Worm (Caenorhabditis elegans) whole organism, L1 larva: ENCODE results near the gene ZK105.12.

Experiments
- C16A3.4 ChIP-seq: fragments of 150-350 bp; optimal IDR thresholded peaks from 2 replicates; lab custom pipeline; 2014; ENCODE audit warnings: missing biosample characterization, missing genetic modification characterization
- C34B4.2 ChIP-seq: sonication (generic microtip); optimal IDR thresholded peaks from 2 replicates; lab custom pipeline; 2017; ENCODE audit warnings: mild to moderate bottlenecking, missing genetic modification characterization, missing compliant biosample characterization
- aha-1 ChIP-seq: fragments of 150-350 bp; optimal IDR thresholded peaks from 2 replicates; lab custom pipeline; 2014; ENCODE audit warnings: missing biosample characterization, missing genetic modification characterization
- alr-1 ChIP-seq: fragments of 200-800 bp; sonication (Bioruptor generic); optimal IDR thresholded peaks from 2 replicates; lab custom pipeline; 2018; ENCODE audit warnings: borderline replicate concordance, mild to moderate bottlenecking, missing genetic modification characterization, missing compliant biosample characterization
- aly-2 ChIP-seq: fragments of 150-350 bp; optimal IDR thresholded peaks from 2 replicates; lab custom pipeline; 2014; ENCODE audit warnings: missing biosample characterization, missing genetic modification characterization
- blmp-1 ChIP-seq: fragments of 150-350 bp; optimal IDR thresholded peaks from 2 replicates; lab custom pipeline; 2014; ENCODE audit warnings: missing biosample characterization, missing genetic modification characterization
- ceh-8 ChIP-seq: fragments of 200-800 bp; sonication (Bioruptor generic); optimal IDR thresholded peaks from 2 replicates; lab custom pipeline; 2018; ENCODE audit warnings: mild to moderate bottlenecking, missing genetic modification characterization, moderate library complexity, missing compliant biosample characterization
- ceh-82 ChIP-seq, 3 experiments: fragments of 150-350 bp in 1 of 3; sonication (generic microtip) in 2 of 3; optimal IDR thresholded peaks; 2 replicates each; lab custom pipeline; 2014 to 2017; ENCODE audit warnings: missing biosample characterization in 3 of 3, missing genetic modification characterization in 3 of 3
- ceh-88 ChIP-seq: fragments of 200-800 bp; sonication (Bioruptor generic); IDR thresholded peaks from 2 replicates; pipeline ENCODE4 v1.3.6; 2022; ENCODE audit warnings: missing genetic modification characterization, missing compliant biosample characterization
- dpl-1 ChIP-seq, 3 experiments: fragments of 150-350 bp in 2 of 3; sonication (generic microtip) in 1 of 3; optimal IDR thresholded peaks; 2 replicates each; lab custom pipeline; 2014 to 2017; ENCODE audit warnings: missing biosample characterization in 3 of 3, missing genetic modification characterization in 3 of 3, missing genetic modification reagents in 3 of 3
- efl-1 ChIP-seq, 4 experiments: fragments of 150-350 bp; optimal IDR thresholded peaks in 3 of 4; peaks in 1 of 4; 1 replicate in 1 of 4; 2 replicates in 3 of 4; lab custom pipeline; 2014; ENCODE audit warnings: missing biosample characterization in 2 of 4, missing genetic modification characterization in 2 of 4, missing genetic modification reagents in 2 of 4
- egl-13 ChIP-seq: sonication (generic microtip); optimal IDR thresholded peaks from 2 replicates; lab custom pipeline; 2016; ENCODE audit warnings: missing genotype, missing genetic modification reagents, missing genetic modification characterization, missing compliant biosample characterization
- elt-3 ChIP-seq, 6 experiments: fragments of 150-350 bp in 1 of 6; sonication (generic microtip); optimal IDR thresholded peaks; 2 replicates each; lab custom pipeline; 2017 to 2018; ENCODE audit warnings: missing biosample characterization in 6 of 6, missing genetic modification characterization in 6 of 6, inconsistent platforms in 1 of 6
- fkh-10 ChIP-seq: sonication (generic microtip); optimal IDR thresholded peaks from 2 replicates; lab custom pipeline; 2017; ENCODE audit warnings: missing biosample characterization, missing genetic modification reagents, missing genetic modification characterization
- fkh-8 ChIP-seq: sonication (generic microtip); optimal IDR thresholded peaks from 2 replicates; lab custom pipeline; 2016; ENCODE audit warnings: mild to moderate bottlenecking, missing genetic modification characterization, missing compliant biosample characterization
- fos-1 ChIP-seq: fragments of 150-350 bp; optimal IDR thresholded peaks from 2 replicates; lab custom pipeline; 2014; ENCODE audit warnings: missing biosample characterization, missing genetic modification characterization
- hlh-4 ChIP-seq: sonication (generic microtip); optimal IDR thresholded peaks from 2 replicates; lab custom pipeline; 2016; ENCODE audit warnings: mild to moderate bottlenecking, missing genetic modification characterization, missing compliant biosample characterization
- irx-1 ChIP-seq: sonication (generic microtip); optimal IDR thresholded peaks from 2 replicates; lab custom pipeline; 2016; ENCODE audit warnings: missing genetic modification characterization, missing compliant biosample characterization
- isw-1 ChIP-seq: fragments of 200-800 bp; sonication (Bioruptor generic); IDR thresholded peaks from 2 replicates; pipeline ENCODE4 v1.3.6; 2022; ENCODE audit warnings: missing genetic modification characterization, missing compliant biosample characterization
- jun-1 ChIP-seq: fragments of 150-350 bp; optimal IDR thresholded peaks from 2 replicates; lab custom pipeline; 2014; ENCODE audit warnings: missing biosample characterization, missing genetic modification reagents, missing genetic modification characterization
- lin-14 ChIP-seq: fragments of 200-800 bp; sonication (Bioruptor generic); optimal IDR thresholded peaks from 2 replicates; lab custom pipeline; 2018; ENCODE audit warnings: mild to moderate bottlenecking, missing genetic modification characterization, moderate library complexity, missing compliant biosample characterization
- lin-15B ChIP-seq: fragments of 150-350 bp; sonication (generic microtip); optimal IDR thresholded peaks from 3 replicates; lab custom pipeline; 2014; ENCODE audit warnings: missing biosample characterization, missing genetic modification characterization
- lin-39 ChIP-seq: fragments of 150-350 bp; optimal IDR thresholded peaks from 2 replicates; lab custom pipeline; 2014; ENCODE audit warnings: missing biosample characterization, missing genetic modification reagents, missing genetic modification characterization
- lsy-2 ChIP-seq, 2 experiments: fragments of 150-350 bp; optimal IDR thresholded peaks; 2 replicates each; lab custom pipeline; 2014; ENCODE audit warnings: missing biosample characterization in 2 of 2, missing genetic modification characterization in 2 of 2
- mdl-1 ChIP-seq, 2 experiments: fragments of 150-350 bp; optimal IDR thresholded peaks; 2 replicates each; lab custom pipeline; 2014 to 2017; ENCODE audit warnings: missing biosample characterization in 2 of 2, missing genetic modification characterization in 2 of 2, inconsistent platforms in 1 of 2
- nhr-11 ChIP-seq: fragments of 150-350 bp; optimal IDR thresholded peaks from 2 replicates; lab custom pipeline; 2014; ENCODE audit warnings: missing biosample characterization, missing genetic modification characterization
- nhr-19 ChIP-seq: fragments of 200-800 bp; sonication (Bioruptor generic); conservative IDR thresholded peaks from 2 replicates; pipeline ENCODE4 v1.3.6; 2022; ENCODE audit warnings: missing genetic modification characterization, missing compliant biosample characterization
- nhr-237 ChIP-seq: fragments of 150-350 bp; optimal IDR thresholded peaks from 2 replicates; lab custom pipeline; 2014; ENCODE audit warnings: missing biosample characterization, missing genetic modification characterization
- nhr-28 ChIP-seq: fragments of 150-350 bp; optimal IDR thresholded peaks from 2 replicates; lab custom pipeline; 2014; ENCODE audit warnings: missing biosample characterization, missing genetic modification characterization
- nhr-47 ChIP-seq: sonication (generic microtip); optimal IDR thresholded peaks from 2 replicates; lab custom pipeline; 2016; ENCODE audit warnings: mild to moderate bottlenecking, missing genetic modification characterization, moderate library complexity, missing compliant biosample characterization
- nhr-76 ChIP-seq: sonication (generic microtip); optimal IDR thresholded peaks from 2 replicates; lab custom pipeline; 2017; ENCODE audit warnings: missing biosample characterization, missing genetic modification characterization
- nhr-85 ChIP-seq: sonication (generic microtip); peaks from one replicate; lab custom pipeline; 2016; ENCODE audit warnings: missing genetic modification characterization, inconsistent platforms, missing compliant biosample characterization
- pag-3 ChIP-seq: sonication (generic microtip); optimal IDR thresholded peaks from 2 replicates; lab custom pipeline; 2017; ENCODE audit warnings: missing genetic modification characterization, mild to moderate bottlenecking, missing compliant biosample characterization, antibody characterized with exemption, borderline replicate concordance; ENCODE audit not compliant: insufficient read depth
- rnt-1 ChIP-seq: sonication (generic microtip); optimal IDR thresholded peaks from 2 replicates; lab custom pipeline; 2016; ENCODE audit warnings: mild to moderate bottlenecking, missing genetic modification characterization, moderate library complexity, missing compliant biosample characterization
- skn-1 ChIP-seq: fragments of 150-350 bp; optimal IDR thresholded peaks from 2 replicates; lab custom pipeline; 2014; ENCODE audit warnings: missing biosample characterization, missing genetic modification characterization
- snu-23 ChIP-seq: sonication (generic microtip); optimal IDR thresholded peaks from 2 replicates; lab custom pipeline; 2016; ENCODE audit warnings: missing genetic modification characterization, missing compliant biosample characterization
- sptf-1 ChIP-seq: fragments of 150-350 bp; optimal IDR thresholded peaks from 2 replicates; lab custom pipeline; 2014; ENCODE audit warnings: missing biosample characterization, missing genetic modification characterization
- swsn-7 ChIP-seq: sonication (generic microtip); optimal IDR thresholded peaks from 2 replicates; lab custom pipeline; 2016; ENCODE audit warnings: missing genetic modification characterization, missing compliant biosample characterization
- tbx-2 ChIP-seq: sonication (generic microtip); optimal IDR thresholded peaks from 2 replicates; lab custom pipeline; 2016; ENCODE audit warnings: missing genetic modification characterization, missing compliant biosample characterization
- unc-62 ChIP-seq: fragments of 150-350 bp; optimal IDR thresholded peaks from 2 replicates; lab custom pipeline; 2014; ENCODE audit warnings: missing biosample characterization, missing genetic modification reagents, missing genetic modification characterization
- unc-86 ChIP-seq: sonication (generic microtip); optimal IDR thresholded peaks from 2 replicates; lab custom pipeline; 2016; ENCODE audit warnings: missing genetic modification characterization, missing compliant biosample characterization
- vab-15 ChIP-seq: sonication (generic microtip); optimal IDR thresholded peaks from 2 replicates; lab custom pipeline; 2017; ENCODE audit warnings: missing genotype, mild to moderate bottlenecking, missing genetic modification characterization, missing compliant biosample characterization
- xbp-1 ChIP-seq: sonication (generic microtip); optimal IDR thresholded peaks from 2 replicates; lab custom pipeline; 2016; ENCODE audit warnings: missing genetic modification characterization, missing compliant biosample characterization
- zag-1 ChIP-seq: fragments of 150-350 bp; optimal IDR thresholded peaks from 2 replicates; lab custom pipeline; 2014; ENCODE audit warnings: missing biosample characterization, missing genetic modification characterization
- zip-4 ChIP-seq: fragments of 200-800 bp; sonication (Bioruptor generic); optimal IDR thresholded peaks from 2 replicates; lab custom pipeline; 2018; ENCODE audit warnings: mild to moderate bottlenecking, missing genetic modification characterization, moderate library complexity, missing compliant biosample characterization

ZK105.12 gene

DNA sequence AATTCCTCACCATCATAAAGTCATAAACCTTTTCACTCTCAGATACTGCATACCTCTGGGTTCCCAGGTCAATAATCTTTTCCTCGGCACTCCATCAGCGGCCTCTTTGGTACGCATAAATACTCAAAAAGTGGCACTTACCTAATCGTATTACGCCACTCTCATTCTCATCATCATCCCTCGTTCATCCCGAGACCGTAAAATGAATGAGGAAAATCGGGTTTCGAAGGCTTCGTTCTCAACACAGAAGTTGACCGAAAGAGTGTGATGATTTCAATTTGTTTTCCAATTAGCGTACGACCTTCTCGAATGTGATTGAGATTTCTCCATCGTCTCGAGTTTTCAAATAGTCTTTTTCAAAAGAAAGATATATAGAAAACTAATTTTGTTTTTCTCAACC lies 24.0 kb upstream of the ZK105.12 start:
- TF ChIP-seq blmp-1 (peak; percentile 28), xbp-1 (tag; lab: Kevin White, UChicago) (no peak), ceh-88 (no peak), elt-3 (tag; optimal IDR thresholded peaks at IDR 0.05; lab: Kevin White, UChicago) (no peak), snu-23 (GFP tag; lab: Kevin White, UChicago) (no peak), nhr-85 (peak; percentile 47), efl-1 (optimal IDR thresholded peaks at IDR 0.05; lab: Kevin White, UChicago) (no peak), efl-1 (GFP tag; optimal IDR thresholded peaks at IDR 0.05 in 1 of 2; lab: Kevin White, UChicago) (no peak)

DNA sequence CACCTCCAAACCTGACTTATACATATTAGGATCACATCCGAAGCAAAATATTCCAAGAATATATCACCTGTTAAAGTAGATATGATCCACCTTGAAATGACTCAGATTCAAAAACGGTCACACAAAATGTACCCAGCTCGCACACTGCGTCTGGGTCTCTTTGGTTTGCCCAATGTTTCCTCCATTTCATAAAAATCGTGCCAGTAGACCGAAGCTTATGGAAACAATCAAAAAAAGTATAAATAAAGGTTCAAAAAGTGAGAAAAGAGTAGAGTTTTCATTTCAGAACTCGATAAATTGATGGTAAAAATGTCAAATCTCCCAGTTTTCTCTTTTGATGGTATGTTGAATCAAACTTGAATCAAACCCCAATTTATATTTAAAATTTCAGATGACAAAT lies 21.8 kb upstream of the ZK105.12 start, which contains the start of gene srr-9:
TSS of gene srr-9 (plus strand) at position 301 of the 400 bp plus-strand sequence.
- no peak for TF ChIP-seq dpl-1 (GFP tag; optimal IDR thresholded peaks at IDR 0.05; lab: Kevin White, UChicago)
- no peak for TF ChIP-seq unc-62
- no peak for TF ChIP-seq nhr-19
- TF ChIP-seq nhr-237 (tag; lab: Kevin White, UChicago) = no peak
- TF ChIP-seq swsn-7 = no peak
- TF ChIP-seq alr-1 (tag; lab: Kevin White, UChicago) = no peak
- no peak for TF ChIP-seq zag-1 (tag; lab: Kevin White, UChicago)
- no peak for TF ChIP-seq lin-39 (tag; lab: Kevin White, UChicago)
- no peak for TF ChIP-seq nhr-76

DNA sequence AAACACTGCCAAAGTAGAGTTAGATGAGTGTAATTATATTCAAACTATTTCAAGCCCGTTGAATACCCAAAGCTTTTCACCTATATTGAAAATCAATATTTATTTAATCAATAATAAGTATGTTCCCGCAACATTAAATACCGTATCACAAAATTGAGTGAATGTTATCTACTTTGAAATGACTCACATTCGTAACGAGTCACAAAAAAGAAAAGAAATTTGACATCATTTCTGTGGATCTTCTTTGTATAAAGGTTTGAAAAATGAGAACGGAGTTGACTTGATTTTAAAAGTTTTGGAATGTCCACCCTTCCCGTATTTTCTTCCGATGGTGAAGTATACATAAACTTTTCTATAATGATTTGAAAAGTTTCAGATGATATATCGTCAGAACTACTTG lies 19.4 kb upstream of the ZK105.12 start, which contains the start of gene srr-10:
TSS of gene srr-10 (plus strand) at position 301 of the 400 bp plus-strand sequence.
- no peak for TF ChIP-seq efl-1 (optimal IDR thresholded peaks at IDR 0.05; lab: Kevin White, UChicago)
- peak in 1 of 2 experiments; percentile 34 for TF ChIP-seq efl-1 (GFP tag; optimal IDR thresholded peaks at IDR 0.05 in 1 of 2; lab: Kevin White, UChicago)
- TF ChIP-seq nhr-85 = no peak

DNA sequence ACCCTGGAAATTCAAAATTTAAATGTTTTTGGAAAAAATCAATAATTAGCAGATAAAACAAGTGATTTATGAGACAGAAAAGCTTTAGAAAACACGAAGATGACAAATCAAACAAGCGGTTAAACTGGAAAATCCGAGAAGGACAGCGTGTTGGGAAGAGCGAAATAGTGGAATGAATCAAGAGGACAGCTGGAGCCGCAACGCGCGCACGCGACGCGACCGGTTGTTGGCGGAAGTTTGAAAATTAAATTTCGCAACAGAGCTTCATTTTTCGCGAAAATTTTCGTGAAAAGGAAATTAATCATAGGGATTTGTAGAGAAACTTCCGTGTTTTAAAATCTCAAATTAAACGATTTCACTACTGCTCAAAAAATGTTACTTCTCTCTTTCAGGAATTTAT lies 19.0 kb upstream of the ZK105.12 start, which contains the start of gene clic-1:
TSS of gene clic-1 (minus strand) at position 3 of the 400 bp plus-strand sequence.
- TF ChIP-seq nhr-85 (peak; percentile 80), vab-15 (tag; lab: Kevin White, UChicago) (no peak), irx-1 (tag; lab: Kevin White, UChicago) (peak; percentile 26), fkh-10 (peak; percentile 3), isw-1 (GFP tag; lab: Robert Waterston, UW) (peak; percentile 56), lin-14 (GFP tag; lab: Kevin White, UChicago) (peak; percentile 70), efl-1 (optimal IDR thresholded peaks at IDR 0.05; lab: Kevin White, UChicago) (peak; percentile 83 to 96), efl-1 (GFP tag; optimal IDR thresholded peaks at IDR 0.05 in 1 of 2; lab: Kevin White, UChicago) (peak; percentile 96 to 99), dpl-1 (GFP tag; optimal IDR thresholded peaks at IDR 0.05; lab: Kevin White, UChicago) (peak; percentile 92 to 95 (median 93)), aha-1 (no peak), pag-3 (tag; lab: Kevin White, UChicago) (no peak), nhr-237 (tag; lab: Kevin White, UChicago) (no peak), tbx-2 (tag; lab: Kevin White, UChicago) (peak; percentile 65), C16A3.4 (peak; percentile 64), nhr-28 (tag; lab: Kevin White, UChicago) (no peak), fos-1 (tag; lab: Kevin White, UChicago) (peak; percentile 58), aly-2 (tag; lab: Kevin White, UChicago) (peak; percentile 2), hlh-4 (tag; lab: Kevin White, UChicago) (no peak), ceh-8 (no peak), nhr-11 (tag; lab: Kevin White, UChicago) (peak; percentile 4), unc-86 (peak; percentile 58), ceh-82 (tag; optimal IDR thresholded peaks at IDR 0.05; lab: Kevin White, UChicago) (peak; percentile 35 to 85 (median 62)), elt-3 (tag; optimal IDR thresholded peaks at IDR 0.05; lab: Kevin White, UChicago) (peak in 2 of 6 experiments; percentile 15 to 59), zip-4 (GFP tag; lab: Kevin White, UChicago) (peak; percentile 65), mdl-1 (tag; optimal IDR thresholded peaks at IDR 0.05; lab: Kevin White, UChicago) (peak in 1 of 2 experiments; percentile 67), blmp-1 (peak; percentile 60), unc-62 (no peak), nhr-47 (tag; lab: Kevin White, UChicago) (peak; percentile 68), lsy-2 (tag; optimal IDR thresholded peaks at IDR 0.05; lab: Kevin White, UChicago) (peak; percentile 53 to 85), fkh-8 (peak; percentile 52), egl-13 (no peak), snu-23 (GFP tag; lab: Kevin White, UChicago) (peak; percentile 74), sptf-1 (no peak), C34B4.2 (no peak), jun-1 (tag; lab: Kevin White, UChicago) (peak; percentile 63), lin-15B (tag; lab: Kevin White, UChicago) (peak; percentile 43), rnt-1 (peak; percentile 63), skn-1 (tag; lab: Kevin White, UChicago) (peak; percentile 91)
